Worm (Caenorhabditis elegans) whole organism, L4 larva: ENCODE results near the gene hpo-7.
A peak's percentile ranks its signal among the peaks of the same experiment; 100 is the strongest.

Experiments
- D1046.2 ChIP-seq: fragments of 200-800 bp; sonication (Bioruptor generic); IDR thresholded peaks from 2 replicates; pipeline ENCODE4 v1.3.6; 2022; ENCODE audit warnings: missing genetic modification characterization, missing compliant biosample characterization
- F26F4.8 ChIP-seq: fragments of 200-800 bp; sonication (Bioruptor generic); conservative IDR thresholded peaks from 2 replicates; pipeline ENCODE4 v1.3.6; 2022; ENCODE audit warnings: missing genetic modification characterization, missing compliant biosample characterization
- R02D3.7 ChIP-seq: fragments of 150-350 bp; sonication (generic microtip); optimal IDR thresholded peaks from 3 replicates; lab custom pipeline; 2014; ENCODE audit warnings: missing biosample characterization, missing genetic modification characterization
- Y5F2A.4 ChIP-seq: fragments of 200-800 bp; sonication (Bioruptor generic); optimal IDR thresholded peaks from 2 replicates; lab custom pipeline; 2018; ENCODE audit warnings: mild to moderate bottlenecking, missing genetic modification characterization, missing compliant biosample characterization
- ZK337.2 ChIP-seq: fragments of 200-800 bp; sonication (Bioruptor generic); IDR thresholded peaks from 2 replicates; pipeline ENCODE4 v1.3.6; 2022; ENCODE audit warnings: missing genetic modification reagents, missing genetic modification characterization, missing compliant biosample characterization
- aha-1 ChIP-seq: fragments of 150-350 bp; peaks from one replicate; lab custom pipeline; 2014; ENCODE audit warnings: missing biosample characterization, missing genetic modification characterization
- attf-4 ChIP-seq: sonication (generic microtip); optimal IDR thresholded peaks from 3 replicates; lab custom pipeline; 2017; ENCODE audit warnings: missing biosample characterization, missing genetic modification characterization
- ceh-20 ChIP-seq: fragments of 200-800 bp; sonication (Bioruptor generic); IDR thresholded peaks from 2 replicates; pipeline ENCODE4 v1.3.6; 2022; ENCODE audit warnings: missing genetic modification reagents, missing genetic modification characterization, missing compliant biosample characterization
- ceh-28 ChIP-seq: fragments of 150-350 bp; optimal IDR thresholded peaks from 2 replicates; lab custom pipeline; 2014; ENCODE audit warnings: missing biosample characterization, missing genetic modification reagents, missing genetic modification characterization
- ceh-44 ChIP-seq: fragments of 200-800 bp; sonication (Bioruptor generic); IDR thresholded peaks from 2 replicates; pipeline ENCODE4 v1.3.6; 2022; ENCODE audit warnings: missing genetic modification reagents, missing genetic modification characterization, missing compliant biosample characterization
- ceh-62 ChIP-seq: sonication (generic microtip); optimal IDR thresholded peaks from 2 replicates; lab custom pipeline; 2017; ENCODE audit warnings: missing biosample characterization, missing genetic modification characterization
- ctbp-1 ChIP-seq: fragments of 200-800 bp; sonication (Bioruptor generic); IDR thresholded peaks from 2 replicates; pipeline ENCODE4 v1.3.6; 2022; ENCODE audit warnings: missing genetic modification reagents, missing genetic modification characterization, missing compliant biosample characterization
- daf-19 ChIP-seq: fragments of 200-800 bp; sonication (Bioruptor generic); conservative IDR thresholded peaks from 2 replicates; pipeline ENCODE4 v1.3.6; 2022; ENCODE audit warnings: missing genetic modification characterization, missing compliant biosample characterization
- dve-1 ChIP-seq: sonication (generic microtip); optimal IDR thresholded peaks from 2 replicates; lab custom pipeline; 2017; ENCODE audit warnings: antibody characterized with exemption, mild to moderate bottlenecking, missing genetic modification characterization, missing compliant biosample characterization; ENCODE audit not compliant: insufficient read depth
- egl-27 ChIP-seq: sonication (generic microtip); optimal IDR thresholded peaks from 3 replicates; lab custom pipeline; 2017; ENCODE audit warnings: missing biosample characterization, missing genetic modification reagents, missing genetic modification characterization
- egl-43 ChIP-seq: fragments of 200-800 bp; sonication (Bioruptor generic); IDR thresholded peaks from 2 replicates; pipeline ENCODE4 v1.3.6; 2022; ENCODE audit warnings: missing genetic modification reagents, missing genetic modification characterization, missing compliant biosample characterization
- gei-8 ChIP-seq: fragments of 200-800 bp; sonication (Bioruptor generic); optimal IDR thresholded peaks from 2 replicates; lab custom pipeline; 2018; ENCODE audit warnings: mild to moderate bottlenecking, missing genetic modification characterization, missing compliant biosample characterization
- hlh-11 ChIP-seq: fragments of 200-800 bp; sonication (Bioruptor generic); optimal IDR thresholded peaks from 2 replicates; lab custom pipeline; 2018; ENCODE audit warnings: mild to moderate bottlenecking, missing genetic modification characterization, missing compliant biosample characterization
- hmg-1.1 ChIP-seq: fragments of 200-800 bp; sonication (Bioruptor generic); IDR thresholded peaks from 2 replicates; pipeline ENCODE4 v1.3.6; 2022; ENCODE audit warnings: missing genetic modification reagents, missing genetic modification characterization, missing compliant biosample characterization
- lim-7 ChIP-seq: fragments of 200-800 bp; sonication (Bioruptor generic); IDR thresholded peaks from 2 replicates; pipeline ENCODE4 v1.3.6; 2022; ENCODE audit warnings: missing genetic modification characterization, missing compliant biosample characterization
- lin-1 ChIP-seq: fragments of 200-800 bp; sonication (Bioruptor generic); IDR thresholded peaks from 2 replicates; pipeline ENCODE4 v1.3.6; 2022; ENCODE audit warnings: missing genetic modification reagents, missing genetic modification characterization, missing compliant biosample characterization
- lin-13 ChIP-seq: fragments of 150-350 bp; optimal IDR thresholded peaks from 2 replicates; lab custom pipeline; 2014; ENCODE audit warnings: missing biosample characterization, missing genetic modification reagents, missing genetic modification characterization
- lin-29 ChIP-seq: fragments of 200-800 bp; sonication (Bioruptor generic); IDR thresholded peaks from 2 replicates; pipeline ENCODE4 v1.3.6; 2022; ENCODE audit warnings: missing genetic modification reagents, missing genetic modification characterization, missing compliant biosample characterization
- lin-38 ChIP-seq: fragments of 200-800 bp; sonication (Bioruptor generic); IDR thresholded peaks from 2 replicates; pipeline ENCODE4 v1.3.6; 2022; ENCODE audit warnings: missing genetic modification reagents, missing genetic modification characterization, missing compliant biosample characterization
- lin-39 ChIP-seq: fragments of 150-350 bp; optimal IDR thresholded peaks from 2 replicates; lab custom pipeline; 2014; ENCODE audit warnings: missing biosample characterization, missing genetic modification reagents, missing genetic modification characterization
- madf-5 ChIP-seq, 2 experiments: fragments of 200-800 bp; sonication (Bioruptor generic); IDR thresholded peaks; 2 replicates each; pipeline ENCODE4 v1.3.6; 2022; ENCODE audit warnings: missing compliant biosample characterization in 2 of 2, missing genetic modification characterization in 2 of 2
- mdl-1 ChIP-seq, 2 experiments: fragments of 150-350 bp in 1 of 2; sonication (generic microtip) in 1 of 2; optimal IDR thresholded peaks; 2 replicates each; lab custom pipeline; 2014 to 2017; ENCODE audit warnings: missing biosample characterization in 2 of 2, missing genetic modification characterization in 2 of 2
- mdt-29 ChIP-seq: fragments of 200-800 bp; sonication (Bioruptor generic); IDR thresholded peaks from 2 replicates; pipeline ENCODE4 v1.3.6; 2022; ENCODE audit warnings: missing genetic modification reagents, missing genetic modification characterization, missing compliant biosample characterization
- mes-2 ChIP-seq: sonication (generic microtip); optimal IDR thresholded peaks from 2 replicates; lab custom pipeline; 2016; ENCODE audit warnings: missing genotype, mild to moderate bottlenecking, missing genetic modification characterization, missing compliant biosample characterization; ENCODE audit not compliant: poor library complexity, severe bottlenecking
- mxl-2 ChIP-seq: fragments of 200-800 bp; sonication (Bioruptor generic); conservative IDR thresholded peaks from 2 replicates; pipeline ENCODE4 v1.3.6; 2022; ENCODE audit warnings: missing genetic modification reagents, missing genetic modification characterization, missing compliant biosample characterization
- nhr-10 ChIP-seq: fragments of 150-350 bp; optimal IDR thresholded peaks from 2 replicates; lab custom pipeline; 2014; ENCODE audit warnings: missing biosample characterization, missing genetic modification characterization
- nhr-237 ChIP-seq: sonication (generic microtip); optimal IDR thresholded peaks from 2 replicates; lab custom pipeline; 2017; ENCODE audit warnings: missing biosample characterization, missing genetic modification characterization
- nhr-28 ChIP-seq: fragments of 150-350 bp; optimal IDR thresholded peaks from 2 replicates; lab custom pipeline; 2014; ENCODE audit warnings: missing biosample characterization, missing genetic modification characterization
- nhr-48 ChIP-seq: sonication (generic microtip); optimal IDR thresholded peaks from 2 replicates; lab custom pipeline; 2016; ENCODE audit warnings: mild to moderate bottlenecking, missing genetic modification characterization, missing compliant biosample characterization
- php-3 ChIP-seq: fragments of 200-800 bp; sonication (Bioruptor generic); IDR thresholded peaks from 2 replicates; pipeline ENCODE4 v1.3.6; 2022; ENCODE audit warnings: missing genetic modification reagents, missing genetic modification characterization, missing compliant biosample characterization
- pqm-1 ChIP-seq: sonication (generic microtip); optimal IDR thresholded peaks from 2 replicates; lab custom pipeline; 2017; ENCODE audit warnings: missing biosample characterization, missing genetic modification characterization
- set-16 ChIP-seq: fragments of 200-800 bp; sonication (Bioruptor generic); IDR thresholded peaks from 2 replicates; pipeline ENCODE4 v1.3.6; 2022; ENCODE audit warnings: missing genetic modification reagents, missing genetic modification characterization, missing compliant biosample characterization
- snpc-1.2 ChIP-seq: fragments of 200-800 bp; sonication (Bioruptor generic); IDR thresholded peaks from 2 replicates; pipeline ENCODE4 v1.3.6; 2022; ENCODE audit warnings: missing genetic modification reagents, missing genetic modification characterization, missing compliant biosample characterization
- spr-3 ChIP-seq: fragments of 200-800 bp; sonication (Bioruptor generic); optimal IDR thresholded peaks from 2 replicates; lab custom pipeline; 2018; ENCODE audit warnings: mild to moderate bottlenecking, missing genetic modification characterization, missing compliant biosample characterization
- tag-97 ChIP-seq: fragments of 200-800 bp; sonication (Bioruptor generic); IDR thresholded peaks from 2 replicates; pipeline ENCODE4 v1.3.6; 2022; ENCODE audit warnings: missing genetic modification characterization, missing compliant biosample characterization
- tra-1 ChIP-seq: fragments of 200-800 bp; sonication (Bioruptor generic); IDR thresholded peaks from 2 replicates; pipeline ENCODE4 v1.3.6; 2022; ENCODE audit warnings: missing genetic modification reagents, missing genetic modification characterization, missing compliant biosample characterization
- unc-130 ChIP-seq: sonication (generic microtip); optimal IDR thresholded peaks from 2 replicates; lab custom pipeline; 2016; ENCODE audit warnings: missing genetic modification reagents, missing genetic modification characterization, missing compliant biosample characterization
- unc-39 ChIP-seq: sonication (generic microtip); optimal IDR thresholded peaks from 2 replicates; lab custom pipeline; 2017; ENCODE audit warnings: missing biosample characterization, missing genetic modification characterization
- unc-62 ChIP-seq, 3 experiments: fragments of 150-350 bp in 1 of 3; sonication (generic microtip); optimal IDR thresholded peaks in 2 of 3; peaks in 1 of 3; 1 replicate in 1 of 3; 2 replicates in 2 of 3; lab custom pipeline; 2014 to 2017; ENCODE audit warnings: missing biosample characterization in 3 of 3, missing genetic modification characterization in 3 of 3, missing genetic modification reagents in 3 of 3, missing genotype in 1 of 3
- zfp-3 ChIP-seq: fragments of 200-800 bp; sonication (Bioruptor generic); conservative IDR thresholded peaks from 2 replicates; pipeline ENCODE4 v1.3.6; 2022; ENCODE audit warnings: missing genetic modification reagents, missing genetic modification characterization, missing compliant biosample characterization
- zip-11 ChIP-seq: fragments of 200-800 bp; sonication (Bioruptor generic); IDR thresholded peaks from 2 replicates; pipeline ENCODE4 v1.3.6; 2022; ENCODE audit warnings: missing genetic modification characterization, missing compliant biosample characterization
- zip-2 ChIP-seq: fragments of 150-350 bp; optimal IDR thresholded peaks from 2 replicates; lab custom pipeline; 2014; ENCODE audit warnings: missing biosample characterization, missing genetic modification characterization

Gene hpo-7

DNA sequence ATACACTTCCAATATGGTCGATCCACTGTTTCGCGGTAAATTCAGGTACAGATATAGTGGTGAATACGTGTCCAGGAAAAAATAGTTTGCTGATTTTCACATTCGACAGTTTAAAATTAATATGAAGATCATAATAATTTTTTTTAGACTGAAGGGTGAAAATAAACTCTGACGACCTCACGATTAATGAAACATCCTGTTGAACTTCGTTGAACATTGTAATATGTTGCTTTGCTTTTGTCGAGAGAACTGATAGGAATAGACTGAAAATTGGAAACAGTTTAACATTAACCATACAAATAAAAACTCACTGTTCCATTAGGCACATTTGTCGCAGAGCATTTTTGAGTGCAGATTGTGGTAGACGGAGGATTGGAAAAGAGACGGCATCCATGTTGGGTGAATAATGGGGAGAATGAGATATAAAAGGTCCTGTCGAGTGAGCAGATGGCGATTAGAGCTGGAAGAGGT lies 42.0 kb downstream of the hpo-7 start, which contains the start of gene fbxb-37:
Gene fbxb-37, minus strand, starts transcription at position 421 of the 471 bp plus-strand sequence.
- no peak for TF ChIP-seq unc-39 (tag; lab: Kevin White, UChicago)
- no peak for TF ChIP-seq lin-29
- peak in 1 of 2 experiments; percentile 92 for TF ChIP-seq unc-62 (GFP tag; optimal IDR thresholded peaks at IDR 0.05 in 1 of 2; lab: Kevin White, UChicago)
- no peak for TF ChIP-seq unc-62 (tag; optimal IDR thresholded peaks at IDR 0.05; lab: Kevin White, UChicago)
- no peak for TF ChIP-seq spr-3

DNA sequence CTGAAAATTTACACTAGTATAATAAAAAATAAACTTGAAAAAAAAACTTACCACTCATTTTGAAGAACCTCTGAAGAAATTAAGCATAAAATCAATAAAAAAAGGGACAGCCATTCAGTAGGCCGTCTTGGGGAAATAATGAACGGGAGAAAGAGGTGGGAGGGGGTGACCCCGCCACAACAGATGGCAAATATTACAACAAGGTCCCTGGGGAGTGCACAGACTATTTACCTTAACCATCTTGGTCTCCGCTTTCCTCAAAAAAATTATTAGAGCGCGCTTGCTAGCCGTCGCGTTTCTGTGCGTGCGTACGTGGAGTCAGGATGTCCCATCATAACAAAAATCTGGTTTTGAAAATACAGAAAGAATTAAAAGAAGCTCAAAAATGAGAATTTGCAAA lies 43.5 kb downstream of the hpo-7 start, which contains the start of gene T16A1.10:
Gene T16A1.10, minus strand, starts transcription at position 123 of the 400 bp plus-strand sequence.
- TF ChIP-seq lim-7 (GFP tag; lab: Robert Waterston, UW), result no peak
- peak in 1 of 2 experiments; percentile 11 for TF ChIP-seq unc-62 (GFP tag; optimal IDR thresholded peaks at IDR 0.05 in 1 of 2; lab: Kevin White, UChicago)
- TF ChIP-seq unc-62 (tag; optimal IDR thresholded peaks at IDR 0.05; lab: Kevin White, UChicago), result no peak

DNA sequence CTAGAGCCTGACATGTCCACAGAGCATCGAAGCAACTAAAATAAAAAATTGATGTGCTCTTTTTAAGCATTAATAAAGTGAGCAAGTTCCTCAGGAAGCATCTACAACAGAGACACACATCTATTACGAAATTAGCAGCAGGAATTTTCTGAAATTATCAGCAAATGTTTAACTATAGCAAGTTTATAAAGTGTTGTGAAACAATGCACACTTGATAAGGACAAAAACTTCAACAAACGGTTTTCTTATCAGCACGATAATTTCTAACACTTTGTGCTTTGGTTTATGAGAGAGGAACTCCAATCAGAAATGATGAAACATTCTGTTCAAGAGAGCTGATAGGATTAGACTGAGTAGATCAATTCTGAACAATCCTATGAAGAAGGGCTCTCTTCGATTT lies 44.9 kb downstream of the hpo-7 start, which contains the start of gene trpl-5:
Gene trpl-5, minus strand, starts transcription at position 32 of the 400 bp plus-strand sequence.
- TF ChIP-seq nhr-28 (tag; lab: Kevin White, UChicago), result peak; percentile 82
- peak; percentile 43 for TF ChIP-seq hlh-11 (tag; lab: Kevin White, UChicago)
- no peak for TF ChIP-seq mxl-2 (GFP tag; lab: Robert Waterston, UW)
- no peak for TF ChIP-seq ceh-44 (GFP tag; lab: Robert Waterston, UW)
- TF ChIP-seq attf-4 (tag; lab: Kevin White, UChicago), result no peak
- no peak for TF ChIP-seq zip-2 (tag; lab: Kevin White, UChicago)
- TF ChIP-seq tra-1 (GFP tag; lab: Robert Waterston, UW), result no peak
- TF ChIP-seq pqm-1 (tag; lab: Kevin White, UChicago), result peak; percentile 99
- TF ChIP-seq zip-11, result no peak
- no peak for TF ChIP-seq tag-97 (GFP tag; lab: Robert Waterston, UW)
- no peak for TF ChIP-seq set-16 (GFP tag; lab: Robert Waterston, UW)
- TF ChIP-seq php-3 (GFP tag; lab: Robert Waterston, UW), result peak; percentile 44; the same call in 1 of the 2 replicates
- no peak for TF ChIP-seq R02D3.7 (tag; lab: Kevin White, UChicago)
- no peak for TF ChIP-seq Y5F2A.4 (GFP tag; lab: Kevin White, UChicago)
- no peak for TF ChIP-seq ZK337.2 (GFP tag; lab: Robert Waterston, UW)
- no peak for TF ChIP-seq D1046.2 (GFP tag; lab: Robert Waterston, UW)
- TF ChIP-seq daf-19 (GFP tag; lab: Robert Waterston, UW), result no peak
- no peak for TF ChIP-seq ceh-28 (tag; lab: Kevin White, UChicago)
- no peak for TF ChIP-seq nhr-237 (tag; lab: Kevin White, UChicago)
- TF ChIP-seq egl-27 (tag; lab: Kevin White, UChicago), result no peak
- no peak for TF ChIP-seq ceh-62 (tag; lab: Kevin White, UChicago)
- no peak for TF ChIP-seq gei-8 (GFP tag; lab: Kevin White, UChicago)
- no peak for TF ChIP-seq mdt-29 (GFP tag; lab: Robert Waterston, UW)
- no peak for TF ChIP-seq lin-39 (tag; lab: Kevin White, UChicago)
- TF ChIP-seq zfp-3, result no peak
- no peak for TF ChIP-seq nhr-10 (tag; lab: Kevin White, UChicago)
- no peak for TF ChIP-seq F26F4.8 (GFP tag; lab: Robert Waterston, UW)
- TF ChIP-seq lin-38 (GFP tag; lab: Robert Waterston, UW), result no peak
- TF ChIP-seq egl-43 (GFP tag; lab: Robert Waterston, UW), result no peak
- no peak for TF ChIP-seq aha-1 (tag; lab: Kevin White, UChicago)
- TF ChIP-seq hmg-1.1 (GFP tag; lab: Robert Waterston, UW), result no peak
- no peak for TF ChIP-seq dve-1 (tag; lab: Kevin White, UChicago)
- no peak for TF ChIP-seq madf-5 (GFP tag; IDR thresholded peaks at IDR 0.05; lab: Robert Waterston, UW)
- TF ChIP-seq lin-29, result no peak
- TF ChIP-seq lin-1, result peak; percentile 72; the same call in 1 of the 2 replicates
- TF ChIP-seq mes-2 (tag; lab: Kevin White, UChicago), result no peak
- no peak for TF ChIP-seq lin-13 (GFP tag; lab: Kevin White, UChicago)
- no peak for TF ChIP-seq ceh-20 (GFP tag; lab: Robert Waterston, UW)
- no peak for TF ChIP-seq nhr-48 (tag; lab: Kevin White, UChicago)
- no peak for TF ChIP-seq mdl-1 (tag; optimal IDR thresholded peaks at IDR 0.05; lab: Kevin White, UChicago)
- no peak for TF ChIP-seq ctbp-1 (GFP tag; lab: Robert Waterston, UW)
- TF ChIP-seq snpc-1.2 (GFP tag; lab: Robert Waterston, UW), result no peak
- TF ChIP-seq unc-130, result no peak
